Fruit fly (Drosophila melanogaster) whole organism, prepupa: ENCODE results near the gene IFT57.
A peak's percentile ranks its signal among the peaks of the same experiment; 100 is the strongest.

Experiments
- Blimp-1 ChIP-seq: fragments of 200-800 bp; sonication (Bioruptor generic); optimal IDR thresholded peaks from 3 replicates; lab custom pipeline; 2017; ENCODE audit warnings: missing biosample characterization, missing genetic modification characterization, mild to moderate bottlenecking, moderate library complexity, missing genetic modification reagents
- CG10631 ChIP-seq: fragments of 200-800 bp; sonication (Bioruptor generic); optimal IDR thresholded peaks from 2 replicates; lab custom pipeline; 2016; ENCODE audit warnings: missing biosample characterization, missing genetic modification characterization
- CG11294 ChIP-seq: fragments of 200-800 bp; sonication (Bioruptor generic); IDR thresholded peaks from 2 replicates; pipeline ENCODE4 v1.3.6; 2022; ENCODE audit warnings: missing biosample characterization, missing genetic modification characterization
- CG11762 ChIP-seq: fragments of 200-800 bp; sonication (Bioruptor generic); optimal IDR thresholded peaks from 3 replicates; lab custom pipeline; 2016; ENCODE audit warnings: missing biosample characterization, missing genetic modification characterization; ENCODE audit not compliant: insufficient read depth
- CG11902 ChIP-seq: fragments of 200-800 bp; sonication (Bioruptor generic); optimal IDR thresholded peaks from 3 replicates; lab custom pipeline; 2016; ENCODE audit warnings: missing biosample characterization, missing genetic modification characterization
- CG15336 ChIP-seq: fragments of 200-800 bp; sonication (Bioruptor generic); IDR thresholded peaks from 2 replicates; pipeline ENCODE4 v1.3.6; 2022; ENCODE audit warnings: missing biosample characterization, missing genetic modification characterization
- CG1621 ChIP-seq: fragments of 200-800 bp; sonication (Bioruptor generic); optimal IDR thresholded peaks from 3 replicates; lab custom pipeline; 2018; ENCODE audit warnings: missing biosample characterization, mild to moderate bottlenecking, missing genetic modification characterization
- CG3032 ChIP-seq: fragments of 200-800 bp; optimal IDR thresholded peaks from 2 replicates; lab custom pipeline; 2019; ENCODE audit warnings: missing biosample characterization, mild to moderate bottlenecking, missing genetic modification characterization, moderate library complexity
- CG31627 ChIP-seq: fragments of 200-800 bp; sonication (Bioruptor generic); optimal IDR thresholded peaks from 3 replicates; lab custom pipeline; 2016; ENCODE audit warnings: missing biosample characterization, missing genetic modification characterization
- CG32006 ChIP-seq: fragments of 200-800 bp; sonication (Bioruptor generic); optimal IDR thresholded peaks from 3 replicates; lab custom pipeline; 2017; ENCODE audit warnings: missing biosample characterization, mild to moderate bottlenecking, missing genetic modification characterization
- CG3919 ChIP-seq: fragments of 200-800 bp; sonication (Bioruptor generic); optimal IDR thresholded peaks from 3 replicates; lab custom pipeline; 2016; ENCODE audit warnings: missing biosample characterization, missing genetic modification characterization
- CG6163 ChIP-seq: fragments of 200-800 bp; sonication (Bioruptor generic); IDR thresholded peaks from 3 replicates; pipeline ENCODE4 v1.3.6; 2022; ENCODE audit warnings: missing biosample characterization, missing genetic modification characterization
- CG6792 ChIP-seq: fragments of 200-800 bp; sonication (Bioruptor generic); optimal IDR thresholded peaks from 3 replicates; lab custom pipeline; 2016; ENCODE audit warnings: missing biosample characterization, missing genetic modification characterization
- CG6808 ChIP-seq: fragments of 200-800 bp; sonication (Bioruptor generic); optimal IDR thresholded peaks from 3 replicates; lab custom pipeline; 2017; ENCODE audit warnings: missing biosample characterization, missing genetic modification characterization, mild to moderate bottlenecking, moderate library complexity, missing genetic modification reagents
- CG6854 ChIP-seq: fragments of 200-800 bp; sonication (Bioruptor generic); optimal IDR thresholded peaks from 2 replicates; lab custom pipeline; 2017; ENCODE audit warnings: missing biosample characterization, mild to moderate bottlenecking, missing genetic modification characterization
- CG7368 ChIP-seq: fragments of 200-800 bp; sonication (Bioruptor generic); optimal IDR thresholded peaks from 3 replicates; lab custom pipeline; 2016; ENCODE audit warnings: missing biosample characterization, missing genetic modification characterization
- CG8119 ChIP-seq: fragments of 200-800 bp; sonication (Bioruptor generic); IDR thresholded peaks from 3 replicates; pipeline ENCODE4 v1.3.6; 2022; ENCODE audit warnings: missing biosample characterization, missing genetic modification characterization
- CG8632 ChIP-seq: fragments of 200-800 bp; sonication (Bioruptor generic); optimal IDR thresholded peaks from 3 replicates; lab custom pipeline; 2016; ENCODE audit warnings: missing biosample characterization, missing genetic modification characterization
- CG9139 ChIP-seq: fragments of 200-800 bp; sonication (Bioruptor generic); optimal IDR thresholded peaks from 3 replicates; lab custom pipeline; 2017; ENCODE audit warnings: missing biosample characterization, mild to moderate bottlenecking, missing genetic modification characterization
- Eip75B ChIP-seq: fragments of 200-800 bp; sonication (Bioruptor generic); optimal IDR thresholded peaks from 3 replicates; lab custom pipeline; 2016; ENCODE audit warnings: missing biosample characterization, missing genetic modification characterization
- Eip78C ChIP-seq: fragments of 200-800 bp; sonication (Bioruptor generic); peaks from one replicate; lab custom pipeline; 2016; ENCODE audit warnings: missing biosample characterization, missing genetic modification characterization
- Eip93F ChIP-seq: fragments of 200-800 bp; sonication (Bioruptor generic); optimal IDR thresholded peaks from 2 replicates; lab custom pipeline; 2016; ENCODE audit warnings: missing biosample characterization, mild to moderate bottlenecking, missing genetic modification characterization
- Ets21C ChIP-seq: fragments of 200-800 bp; sonication (Bioruptor generic); optimal IDR thresholded peaks from 3 replicates; lab custom pipeline; 2016; ENCODE audit warnings: missing biosample characterization, missing genetic modification characterization
- Gug ChIP-seq: fragments of 200-800 bp; sonication (Bioruptor generic); IDR thresholded peaks from 2 replicates; pipeline ENCODE4 v1.3.6; 2022; ENCODE audit warnings: missing biosample characterization, missing genetic modification characterization
- Hr38 ChIP-seq: sonication (Bioruptor generic); optimal IDR thresholded peaks from 2 replicates; lab custom pipeline; 2016; ENCODE audit warnings: missing biosample characterization, missing genetic modification characterization
- Hr39 ChIP-seq: fragments of 200-800 bp; sonication (Bioruptor generic); optimal IDR thresholded peaks from 2 replicates; lab custom pipeline; 2016; ENCODE audit warnings: missing biosample characterization, missing genetic modification characterization
- Hr4 ChIP-seq: fragments of 200-800 bp; sonication (Bioruptor generic); optimal IDR thresholded peaks from 3 replicates; lab custom pipeline; 2016; ENCODE audit warnings: missing biosample characterization, missing genetic modification characterization
- Lpt ChIP-seq: fragments of 200-800 bp; sonication (Bioruptor generic); optimal IDR thresholded peaks from 3 replicates; lab custom pipeline; 2016; ENCODE audit warnings: missing biosample characterization, missing genetic modification characterization
- Met ChIP-seq: fragments of 200-800 bp; sonication (Bioruptor generic); optimal IDR thresholded peaks from 3 replicates; lab custom pipeline; 2016; ENCODE audit warnings: missing biosample characterization, missing genetic modification characterization
- OdsH ChIP-seq: fragments of 200-800 bp; sonication (Bioruptor generic); optimal IDR thresholded peaks from 3 replicates; lab custom pipeline; 2016; ENCODE audit warnings: missing biosample characterization, missing genetic modification characterization
- Smox ChIP-seq: fragments of 200-800 bp; sonication (Bioruptor generic); optimal IDR thresholded peaks from 3 replicates; lab custom pipeline; 2016; ENCODE audit warnings: missing biosample characterization, missing genetic modification characterization
- Sox14 ChIP-seq: fragments of 200-800 bp; sonication (Bioruptor generic); optimal IDR thresholded peaks from 3 replicates; lab custom pipeline; 2016; ENCODE audit warnings: missing biosample characterization, missing genetic modification characterization
- Sox15 ChIP-seq: fragments of 200-800 bp; sonication (Bioruptor generic); optimal IDR thresholded peaks from 3 replicates; lab custom pipeline; 2016; ENCODE audit warnings: missing biosample characterization, missing genetic modification characterization
- achi ChIP-seq: fragments of 200-800 bp; sonication (Bioruptor generic); optimal IDR thresholded peaks from 3 replicates; lab custom pipeline; 2016; ENCODE audit warnings: missing biosample characterization, missing genetic modification characterization
- cyc ChIP-seq: fragments of 200-800 bp; sonication (Bioruptor generic); optimal IDR thresholded peaks from 3 replicates; lab custom pipeline; 2016; ENCODE audit warnings: missing biosample characterization, missing genetic modification characterization
- dac ChIP-seq: fragments of 200-800 bp; sonication (Bioruptor generic); optimal IDR thresholded peaks from 2 replicates; lab custom pipeline; 2017; ENCODE audit warnings: missing biosample characterization, mild to moderate bottlenecking, missing genetic modification characterization
- dsx ChIP-seq: fragments of 200-800 bp; optimal IDR thresholded peaks from 3 replicates; lab custom pipeline; 2019; ENCODE audit warnings: missing biosample characterization, mild to moderate bottlenecking, missing genetic modification characterization, moderate library complexity; ENCODE audit not compliant: poor library complexity, severe bottlenecking
- eg ChIP-seq: fragments of 200-800 bp; sonication (Bioruptor generic); IDR thresholded peaks from 3 replicates; pipeline ENCODE4 v1.3.6; 2022; ENCODE audit warnings: missing biosample characterization, missing genetic modification characterization
- esn ChIP-seq: fragments of 200-800 bp; sonication (Bioruptor generic); optimal IDR thresholded peaks from 2 replicates; lab custom pipeline; 2016; ENCODE audit warnings: missing biosample characterization, mild to moderate bottlenecking, missing genetic modification characterization, moderate library complexity
- fkh ChIP-seq: fragments of 200-800 bp; sonication (Bioruptor generic); optimal IDR thresholded peaks from 3 replicates; lab custom pipeline; 2017; ENCODE audit warnings: missing biosample characterization, mild to moderate bottlenecking, missing genetic modification characterization, moderate library complexity
- lz ChIP-seq: fragments of 200-800 bp; sonication (Bioruptor generic); optimal IDR thresholded peaks from 3 replicates; lab custom pipeline; 2016; ENCODE audit warnings: missing biosample characterization, missing genetic modification characterization
- net ChIP-seq: fragments of 200-800 bp; sonication (Bioruptor generic); optimal IDR thresholded peaks from 3 replicates; lab custom pipeline; 2016; ENCODE audit warnings: missing biosample characterization, missing genetic modification characterization
- pdm3 ChIP-seq: fragments of 200-800 bp; sonication (Bioruptor generic); optimal IDR thresholded peaks from 3 replicates; lab custom pipeline; 2016; ENCODE audit warnings: missing biosample characterization, missing genetic modification characterization
- salr ChIP-seq, 2 experiments: fragments of 200-800 bp; sonication (Bioruptor generic); optimal IDR thresholded peaks; 3 replicates each; lab custom pipeline; 2016 to 2018; ENCODE audit warnings: missing biosample characterization in 2 of 2, missing genetic modification characterization in 2 of 2, mild to moderate bottlenecking in 1 of 2
- spab ChIP-seq: fragments of 200-800 bp; sonication (Bioruptor generic); optimal IDR thresholded peaks from 2 replicates; lab custom pipeline; 2017; ENCODE audit warnings: missing biosample characterization, mild to moderate bottlenecking, missing genetic modification characterization, missing genetic modification reagents
- ss ChIP-seq, 2 experiments: fragments of 200-800 bp; sonication (Bioruptor generic); optimal IDR thresholded peaks; 2 replicates in 1 of 2; 3 replicates in 1 of 2; lab custom pipeline; 2017 to 2018; ENCODE audit warnings: mild to moderate bottlenecking in 2 of 2, missing biosample characterization in 2 of 2, missing genetic modification characterization in 2 of 2, moderate library complexity in 1 of 2
- svp ChIP-seq: fragments of 200-800 bp; sonication (Bioruptor generic); peaks from one replicate; lab custom pipeline; 2016; ENCODE audit warnings: missing biosample characterization, missing genetic modification characterization
- topi ChIP-seq: fragments of 200-800 bp; sonication (Bioruptor generic); optimal IDR thresholded peaks from 3 replicates; lab custom pipeline; 2016; ENCODE audit warnings: missing biosample characterization, missing genetic modification characterization
- vri ChIP-seq: fragments of 200-800 bp; sonication (Bioruptor generic); optimal IDR thresholded peaks from 3 replicates; lab custom pipeline; 2016; ENCODE audit warnings: missing biosample characterization, mild to moderate bottlenecking, missing genetic modification characterization

Gene IFT57

dm6 chr2L:3567394-3567793 is 36.8 kb downstream of the IFT57 start (continued):
- TF ChIP-seq Gug: no peak
- TF ChIP-seq Hr4 (GFP tag; lab: Kevin White, UChicago): peak; percentile 13
- no peak for TF ChIP-seq CG8119 (GFP tag; lab: Robert Waterston, UW)
- TF ChIP-seq CG11762: no peak
- TF ChIP-seq Hr39: peak; percentile 19
- TF ChIP-seq Blimp-1 (GFP tag; lab: Kevin White, UChicago): no peak
- no peak for TF ChIP-seq net (GFP tag; lab: Kevin White, UChicago)
- no peak for TF ChIP-seq CG11902 (GFP tag; lab: Kevin White, UChicago)
- peak; percentile 9 for TF ChIP-seq Smox (GFP tag; lab: Kevin White, UChicago)
- peak; percentile 12 for TF ChIP-seq pdm3
- TF ChIP-seq Lpt (GFP tag; lab: Kevin White, UChicago): no peak
- TF ChIP-seq achi (GFP tag; lab: Kevin White, UChicago): peak; percentile 27
- TF ChIP-seq CG1621 (tag; lab: Kevin White, UChicago): no peak
- TF ChIP-seq cyc (GFP tag; lab: Kevin White, UChicago): peak; percentile 42
- TF ChIP-seq OdsH (GFP tag; lab: Kevin White, UChicago): peak; percentile 17
- no peak for TF ChIP-seq Sox14 (GFP tag; lab: Kevin White, UChicago)
- peak; percentile 24 for TF ChIP-seq Ets21C (GFP tag; lab: Kevin White, UChicago)
- peak; percentile 46 for TF ChIP-seq Met (GFP tag; lab: Kevin White, UChicago)
- TF ChIP-seq CG3919: peak; percentile 30
- no peak for TF ChIP-seq spab (GFP tag; lab: Kevin White, UChicago)

- no peak for TF ChIP-seq eg (GFP tag; lab: Robert Waterston, UW)
- peak; percentile 17 for TF ChIP-seq Sox14 (GFP tag; lab: Kevin White, UChicago)
- no peak for TF ChIP-seq dac (GFP tag; lab: Kevin White, UChicago)
- no peak for TF ChIP-seq CG32006 (GFP tag; lab: Kevin White, UChicago)
- no peak for TF ChIP-seq spab (GFP tag; lab: Kevin White, UChicago)
- peak; percentile 79 for TF ChIP-seq svp (GFP tag; lab: Kevin White, UChicago)
- TF ChIP-seq fkh (GFP tag; lab: Kevin White, UChicago): no peak
- no peak for TF ChIP-seq ss (GFP tag; optimal IDR thresholded peaks at IDR 0.05; lab: Kevin White, UChicago)
- no peak for TF ChIP-seq CG8632 (GFP tag; lab: Kevin White, UChicago)
- peak; percentile 67 for TF ChIP-seq Eip78C
- no peak for TF ChIP-seq CG3032
- no peak for TF ChIP-seq CG6854
- no peak for TF ChIP-seq CG7368 (GFP tag; lab: Kevin White, UChicago)
- TF ChIP-seq CG31627: peak; percentile 38
- TF ChIP-seq lz: peak; percentile 32
- TF ChIP-seq Smox (GFP tag; lab: Kevin White, UChicago): peak; percentile 32
- no peak for TF ChIP-seq Sox15 (GFP tag; lab: Kevin White, UChicago)
- TF ChIP-seq OdsH (GFP tag; lab: Kevin White, UChicago): peak; percentile 28
- TF ChIP-seq esn: peak; percentile 59
- no peak for TF ChIP-seq dsx
- no peak for TF ChIP-seq CG10631 (GFP tag; lab: Kevin White, UChicago)
- TF ChIP-seq Eip75B (GFP tag; lab: Kevin White, UChicago): no peak
- TF ChIP-seq salr (GFP tag; optimal IDR thresholded peaks at IDR 0.05; lab: Kevin White, UChicago): no peak
- no peak for TF ChIP-seq CG6163
- TF ChIP-seq CG11762: no peak
- TF ChIP-seq CG1621 (tag; lab: Kevin White, UChicago): no peak
- TF ChIP-seq Eip93F (GFP tag; lab: Kevin White, UChicago): no peak
- no peak for TF ChIP-seq CG3919
- peak; percentile 31 for TF ChIP-seq pdm3
- TF ChIP-seq Hr38 (GFP tag; lab: Kevin White, UChicago): no peak
- no peak for TF ChIP-seq CG11294 (GFP tag; lab: Robert Waterston, UW)
- TF ChIP-seq CG6808: no peak
- peak; percentile 16 for TF ChIP-seq cyc (GFP tag; lab: Kevin White, UChicago)
- TF ChIP-seq CG9139 (GFP tag; lab: Kevin White, UChicago): no peak
- peak; percentile 41 for TF ChIP-seq Hr39
- peak; percentile 46 for TF ChIP-seq topi (GFP tag; lab: Kevin White, UChicago)
- TF ChIP-seq vri (GFP tag; lab: Kevin White, UChicago): no peak
- 0 out of 2 replicates have a peak, but pooled peaks have one; percentile 10 for TF ChIP-seq CG15336 (GFP tag; lab: Robert Waterston, UW)
- peak; percentile 24 for TF ChIP-seq Met (GFP tag; lab: Kevin White, UChicago)
- TF ChIP-seq CG6792 (GFP tag; lab: Kevin White, UChicago): peak; percentile 24
- no peak for TF ChIP-seq CG8119 (GFP tag; lab: Robert Waterston, UW)
These were observed 39.3 kb downstream of the IFT57 start for dm6 chr2L:3569892-3570291.
